Worm (Caenorhabditis elegans): ENCODE results near the gene odr-1.

Gene odr-1

DNA sequence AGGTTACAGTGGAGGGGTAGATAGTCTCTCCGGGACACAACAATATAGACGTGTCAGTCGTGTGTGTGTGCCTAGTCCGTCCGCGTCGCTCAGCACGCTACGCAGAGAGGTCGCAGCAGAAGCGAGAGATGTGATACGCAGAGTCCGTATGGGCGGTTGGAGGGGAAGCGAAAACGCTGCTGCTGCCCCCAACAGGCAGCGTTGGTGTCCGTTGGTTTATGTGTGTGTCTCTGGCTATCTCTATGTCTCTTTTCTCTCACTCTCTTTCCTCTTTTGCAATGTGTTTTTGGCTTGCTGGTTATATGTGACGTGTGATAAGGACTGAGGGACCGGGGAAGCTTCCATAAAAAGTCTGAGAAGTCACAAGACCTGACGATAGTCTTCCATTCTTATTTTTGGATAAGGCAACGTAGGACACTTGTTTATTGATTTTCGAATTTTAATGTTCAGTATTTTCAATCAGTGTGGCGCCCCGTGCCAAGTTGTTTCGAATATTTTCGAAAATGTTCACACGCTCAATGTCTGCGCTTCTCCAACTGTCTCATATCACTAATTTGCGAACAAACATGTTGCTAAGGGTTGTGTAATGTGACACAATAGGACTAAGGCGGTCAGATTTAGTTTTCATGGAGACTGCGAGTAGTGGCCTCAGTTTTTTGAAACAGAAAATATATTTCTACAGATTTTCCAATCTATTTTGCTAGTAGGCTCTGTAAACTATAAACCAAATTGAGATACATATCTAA, 23.3 kb downstream of the odr-1 start, which contains the start of gene pab-2 (continued):
- TF ChIP-seq ceh-20 (GFP tag; IDR thresholded peaks at IDR 0.05) (peak; percentile 69; the same call in 1 of the 2 replicates), nhr-237 (tag; optimal IDR thresholded peaks at IDR 0.05) (no peak), zfp-3 (GFP tag; conservative IDR thresholded peaks at IDR 0.05) (no peak), mes-2 (tag; optimal IDR thresholded peaks at IDR 0.05; ENCODE audit: poor library complexity, severe bottlenecking) (peak; percentile 59), dmd-8 (GFP tag; IDR thresholded peaks at IDR 0.05) (0 out of 2 replicates have a peak, but pooled peaks have one; percentile 54), lsy-2 (tag; optimal IDR thresholded peaks at IDR 0.05) (peak; percentile 43 to 82), dve-1 (tag; optimal IDR thresholded peaks at IDR 0.05; ENCODE audit: insufficient read depth) (peak; percentile 92), mdt-29 (GFP tag; IDR thresholded peaks at IDR 0.05) (no peak), daf-12 (tag; optimal IDR thresholded peaks at IDR 0.05) (no peak), madf-9 (GFP tag; conservative IDR thresholded peaks at IDR 0.05) (peak; percentile 72), dmd-9 (GFP tag; IDR thresholded peaks at IDR 0.05) (no peak), jun-1 (tag; optimal IDR thresholded peaks at IDR 0.05) (no peak), dmd-6 (GFP tag; IDR thresholded peaks at IDR 0.05) (peak; percentile 91), tag-97 (GFP tag; IDR thresholded peaks at IDR 0.05) (no peak), aha-1 (tag) (peak; percentile 99), daf-8 (GFP tag; IDR thresholded peaks at IDR 0.05) (no peak), mep-1 (tag; optimal IDR thresholded peaks at IDR 0.05) (peak; percentile 88), tra-1 (GFP tag; IDR thresholded peaks at IDR 0.05) (peak; percentile 85), ZK546.5 (tag; optimal IDR thresholded peaks at IDR 0.05) (no peak), D1046.2 (GFP tag; IDR thresholded peaks at IDR 0.05) (0 out of 2 replicates have a peak, but pooled peaks have one; percentile 54), nhr-25 (tag; optimal IDR thresholded peaks at IDR 0.05; ENCODE audit: borderline replicate concordance, insufficient read depth) (peak; percentile 51), attf-4 (tag; optimal IDR thresholded peaks at IDR 0.05) (no peak), lir-3 (tag; optimal IDR thresholded peaks at IDR 0.05) (no peak)

DNA sequence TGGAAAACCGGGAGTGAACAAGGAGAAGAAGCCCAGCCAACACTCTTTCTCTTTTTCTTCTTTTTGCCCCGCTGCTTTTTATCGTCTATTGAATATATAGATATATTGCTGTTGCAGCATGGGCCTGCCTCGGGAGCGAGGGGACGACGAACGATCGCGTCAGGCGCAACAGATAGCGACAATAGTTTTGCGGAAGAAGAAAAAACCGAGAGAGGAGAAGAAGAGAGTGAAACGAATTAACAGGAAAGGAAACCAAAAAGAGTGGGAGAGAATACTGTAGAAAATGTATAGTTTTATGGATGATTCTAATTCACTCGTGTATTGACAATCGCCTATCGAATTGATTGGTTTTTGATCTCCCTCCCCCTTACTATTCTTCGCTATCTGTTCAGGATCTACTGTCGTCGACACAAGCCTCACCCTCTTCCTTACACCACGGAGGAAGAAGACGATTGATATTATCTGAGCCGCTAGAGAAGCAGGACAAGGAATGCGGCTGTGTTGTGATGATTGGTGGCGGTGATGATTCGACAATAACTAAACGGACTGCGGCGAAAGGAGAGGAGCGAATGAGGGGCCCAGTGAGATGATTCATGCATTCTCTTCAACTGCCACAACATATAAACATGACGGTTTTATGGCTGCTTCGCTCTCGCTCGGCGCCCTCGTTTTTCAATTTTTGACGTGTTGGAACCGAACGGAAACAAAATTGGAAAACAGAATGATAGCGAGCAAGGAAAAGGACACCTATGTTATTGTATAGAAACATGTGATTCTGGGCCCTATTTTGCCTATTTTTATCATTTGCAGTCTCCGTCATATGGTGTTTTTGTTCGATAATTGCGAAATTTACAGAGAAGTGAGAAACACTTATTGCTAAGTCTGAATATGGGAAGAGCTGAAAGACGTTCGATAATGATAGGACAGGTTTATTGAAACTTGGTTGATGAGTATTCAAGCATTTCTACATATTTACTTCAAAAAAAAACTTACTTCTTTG, 24.3 kb downstream of the odr-1 start:
- no peak for TF ChIP-seq aly-2 (tag; optimal IDR thresholded peaks at IDR 0.05)
- peak; percentile 44 for TF ChIP-seq dve-1 (tag; optimal IDR thresholded peaks at IDR 0.05; ENCODE audit: insufficient read depth)
- no peak for TF ChIP-seq F44E2.7 (GFP tag; IDR thresholded peaks at IDR 0.05)
- 0 out of 2 replicates have a peak, but pooled peaks have one; percentile 6 for TF ChIP-seq tra-1 (GFP tag; IDR thresholded peaks at IDR 0.05)
- TF ChIP-seq egl-27 (tag; optimal IDR thresholded peaks at IDR 0.05) = no peak
- TF ChIP-seq unc-62 (GFP tag; optimal IDR thresholded peaks at IDR 0.05 in 1 of 2) = peak in 1 of 2 experiments; percentile 68
- TF ChIP-seq unc-62 (tag; optimal IDR thresholded peaks at IDR 0.05) = no peak
- no peak for TF ChIP-seq dmd-8 (GFP tag; IDR thresholded peaks at IDR 0.05)
- no peak for TF ChIP-seq lin-29 (GFP tag; IDR thresholded peaks at IDR 0.05)
- TF ChIP-seq ZK337.2 (GFP tag; IDR thresholded peaks at IDR 0.05) = no peak
- TF ChIP-seq mxl-3 (GFP tag; optimal IDR thresholded peaks at IDR 0.05) = peak; percentile 10
- TF ChIP-seq lir-3 (tag; optimal IDR thresholded peaks at IDR 0.05) = no peak
- TF ChIP-seq Y5F2A.4 (GFP tag; optimal IDR thresholded peaks at IDR 0.05) = no peak
- TF ChIP-seq snpc-4 (tag; optimal IDR thresholded peaks at IDR 0.05) = no peak
- TF ChIP-seq lim-7 (GFP tag; IDR thresholded peaks at IDR 0.05) = no peak
- no peak for TF ChIP-seq Y48G9A.11 (GFP tag; IDR thresholded peaks at IDR 0.05)
- TF ChIP-seq aha-1 (tag) = peak; percentile 56
- no peak for TF ChIP-seq ztf-11 (tag; optimal IDR thresholded peaks at IDR 0.05)
- no peak for TF ChIP-seq lin-15B (tag; optimal IDR thresholded peaks at IDR 0.05)
- TF ChIP-seq nhr-111 (GFP tag; optimal IDR thresholded peaks at IDR 0.05) = no peak
- no peak for TF ChIP-seq F10B5.3 (tag; optimal IDR thresholded peaks at IDR 0.05)
- TF ChIP-seq fkh-10 (GFP tag; optimal IDR thresholded peaks at IDR 0.05) = no peak
- no peak for TF ChIP-seq ceh-20 (GFP tag; IDR thresholded peaks at IDR 0.05)
- no peak for TF ChIP-seq nhr-237 (tag; optimal IDR thresholded peaks at IDR 0.05)
- TF ChIP-seq pqm-1 (tag; optimal IDR thresholded peaks at IDR 0.05) = peak; percentile 15
- TF ChIP-seq set-16 (GFP tag; IDR thresholded peaks at IDR 0.05) = no peak
- TF ChIP-seq F49E8.2 (tag; optimal IDR thresholded peaks at IDR 0.05; ENCODE audit: borderline replicate concordance) = no peak
- no peak for TF ChIP-seq T26A8.4 (GFP tag; IDR thresholded peaks at IDR 0.05)
- TF ChIP-seq attf-4 (tag; optimal IDR thresholded peaks at IDR 0.05) = no peak
- peak; percentile 40 for TF ChIP-seq nhr-28 (tag; optimal IDR thresholded peaks at IDR 0.05)
- no peak for TF ChIP-seq ztf-7 (tag; optimal IDR thresholded peaks at IDR 0.05)
- no peak for TF ChIP-seq daf-8 (GFP tag; IDR thresholded peaks at IDR 0.05)

Data from whole organism, L4 larva.